Worm (Caenorhabditis elegans): ENCODE data around the gene epac-1.

Gene epac-1

DNA sequence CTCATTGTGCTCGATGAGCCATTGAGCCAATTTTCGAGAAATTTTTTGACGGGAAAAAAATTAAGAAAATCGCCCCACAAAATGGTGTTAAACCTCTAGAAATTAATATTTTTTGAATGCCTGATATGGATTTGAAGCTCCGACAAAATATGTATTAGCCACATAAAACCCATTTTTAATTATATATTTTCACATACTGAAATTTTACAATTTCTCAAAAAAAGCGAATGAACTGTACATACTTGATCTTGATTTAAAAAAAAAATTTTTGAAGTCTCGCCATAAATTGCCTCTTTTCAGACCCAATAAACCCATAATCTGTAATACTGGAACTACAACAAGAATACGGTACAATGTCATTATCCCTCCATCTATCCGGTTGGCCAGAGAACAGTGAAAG, 36.5 kb upstream of the epac-1 start, which contains the start of gene nac-3:
nac-3 (plus strand) TSS at position 301 of the 400 bp plus-strand sequence.
- TF ChIP-seq nhr-23 (tag; optimal IDR thresholded peaks at IDR 0.05) (no peak), ZK546.5 (tag; optimal IDR thresholded peaks at IDR 0.05) (no peak), ztf-4 (tag; optimal IDR thresholded peaks at IDR 0.05) (no peak), fkh-2 (tag; optimal IDR thresholded peaks at IDR 0.05) (no peak), ceh-16 (tag; optimal IDR thresholded peaks at IDR 0.05) (no peak), lin-39 (tag; optimal IDR thresholded peaks at IDR 0.05) (no peak), sea-2 (GFP tag; optimal IDR thresholded peaks at IDR 0.05) (no peak), R02D3.7 (tag; optimal IDR thresholded peaks at IDR 0.05) (no peak), zag-1 (tag; optimal IDR thresholded peaks at IDR 0.05) (no peak), lin-15B (tag; optimal IDR thresholded peaks at IDR 0.05) (no peak), mdl-1 (tag; optimal IDR thresholded peaks at IDR 0.05) (no peak), ama-1 (optimal IDR thresholded peaks at IDR 0.05) (no peak), nhr-237 (tag; optimal IDR thresholded peaks at IDR 0.05) (no peak), ceh-28 (tag; optimal IDR thresholded peaks at IDR 0.05) (no peak), daf-12 (tag; optimal IDR thresholded peaks at IDR 0.05) (no peak), tbx-2 (tag; optimal IDR thresholded peaks at IDR 0.05) (no peak), mml-1 (tag; optimal IDR thresholded peaks at IDR 0.05) (no peak), nhr-67 (tag; optimal IDR thresholded peaks at IDR 0.05) (no peak)

DNA sequence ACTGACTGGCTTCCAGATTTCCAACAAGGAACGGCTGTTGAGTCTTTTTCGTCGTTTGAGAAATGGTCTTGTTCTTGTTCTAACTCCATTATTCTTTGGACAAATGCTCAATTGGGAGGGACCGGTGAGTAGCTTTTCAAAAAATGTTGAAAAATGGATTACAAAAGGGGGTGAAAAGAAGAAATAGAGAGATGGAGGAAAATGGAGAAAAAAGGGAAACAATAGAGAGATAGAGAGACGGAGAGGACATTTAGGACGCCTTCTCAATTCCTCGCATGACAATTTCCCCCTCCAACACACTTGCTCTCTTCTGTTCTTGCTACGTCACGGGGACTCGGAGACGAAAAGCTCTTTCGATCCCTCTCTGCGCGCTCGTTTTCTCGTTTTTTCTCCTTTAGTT, 36.0 kb upstream of the epac-1 start:
- TF ChIP-seq pha-4 (tag; optimal IDR thresholded peaks at IDR 0.05) (no peak), snpc-4 (tag; optimal IDR thresholded peaks at IDR 0.05) (no peak), eor-1 (tag; optimal IDR thresholded peaks at IDR 0.05) (no peak), egl-27 (tag; optimal IDR thresholded peaks at IDR 0.05) (no peak), nhr-76 (tag; optimal IDR thresholded peaks at IDR 0.05) (no peak), unc-39 (tag; optimal IDR thresholded peaks at IDR 0.05) (no peak), daf-12 (tag; optimal IDR thresholded peaks at IDR 0.05) (no peak), elt-3 (tag; optimal IDR thresholded peaks at IDR 0.05) (no peak), lin-39 (tag; optimal IDR thresholded peaks at IDR 0.05) (peak; percentile 69), R02D3.7 (tag; optimal IDR thresholded peaks at IDR 0.05) (no peak), fkh-10 (GFP tag; optimal IDR thresholded peaks at IDR 0.05) (peak; percentile 16), hmg-11 (tag; optimal IDR thresholded peaks at IDR 0.05) (peak; percentile 18), sea-2 (GFP tag; optimal IDR thresholded peaks at IDR 0.05) (no peak), lsy-12 (tag; optimal IDR thresholded peaks at IDR 0.05) (no peak), nhr-43 (tag; optimal IDR thresholded peaks at IDR 0.05; ENCODE audit: poor library complexity, severe bottlenecking) (no peak), jun-1 (tag; optimal IDR thresholded peaks at IDR 0.05) (no peak), lin-15B (tag; optimal IDR thresholded peaks at IDR 0.05) (no peak), tbx-2 (tag; optimal IDR thresholded peaks at IDR 0.05) (no peak), nhr-77 (tag; optimal IDR thresholded peaks at IDR 0.05) (no peak), ceh-28 (tag; optimal IDR thresholded peaks at IDR 0.05) (no peak), ztf-11 (tag; optimal IDR thresholded peaks at IDR 0.05) (no peak), nhr-12 (tag; optimal IDR thresholded peaks at IDR 0.05) (no peak), nhr-25 (tag; optimal IDR thresholded peaks at IDR 0.05) (no peak), pqm-1 (tag; optimal IDR thresholded peaks at IDR 0.05) (no peak), elt-2 (tag; optimal IDR thresholded peaks at IDR 0.05) (no peak), unc-62 (GFP tag; optimal IDR thresholded peaks at IDR 0.05) (no peak), nhr-11 (tag; optimal IDR thresholded peaks at IDR 0.05) (no peak), egl-5 (tag; optimal IDR thresholded peaks at IDR 0.05) (no peak), ztf-4 (tag; optimal IDR thresholded peaks at IDR 0.05) (no peak), ceh-16 (tag; optimal IDR thresholded peaks at IDR 0.05) (no peak), nhr-237 (tag; optimal IDR thresholded peaks at IDR 0.05) (no peak), skn-1 (tag; optimal IDR thresholded peaks at IDR 0.05) (no peak), ceh-82 (tag; optimal IDR thresholded peaks at IDR 0.05) (peak; percentile 42), ceh-9 (tag; optimal IDR thresholded peaks at IDR 0.05) (no peak), fos-1 (tag; optimal IDR thresholded peaks at IDR 0.05) (no peak), fkh-2 (tag; optimal IDR thresholded peaks at IDR 0.05) (no peak), elt-1 (tag; optimal IDR thresholded peaks at IDR 0.05) (no peak), ama-1 (optimal IDR thresholded peaks at IDR 0.05) (no peak), nfya-1 (tag; optimal IDR thresholded peaks at IDR 0.05; ENCODE audit: insufficient read depth) (peak; percentile 62), nhr-67 (tag; optimal IDR thresholded peaks at IDR 0.05) (no peak)
